Fruit fly (Drosophila melanogaster): ENCODE measurements around the gene PIG-U.

DNA sequence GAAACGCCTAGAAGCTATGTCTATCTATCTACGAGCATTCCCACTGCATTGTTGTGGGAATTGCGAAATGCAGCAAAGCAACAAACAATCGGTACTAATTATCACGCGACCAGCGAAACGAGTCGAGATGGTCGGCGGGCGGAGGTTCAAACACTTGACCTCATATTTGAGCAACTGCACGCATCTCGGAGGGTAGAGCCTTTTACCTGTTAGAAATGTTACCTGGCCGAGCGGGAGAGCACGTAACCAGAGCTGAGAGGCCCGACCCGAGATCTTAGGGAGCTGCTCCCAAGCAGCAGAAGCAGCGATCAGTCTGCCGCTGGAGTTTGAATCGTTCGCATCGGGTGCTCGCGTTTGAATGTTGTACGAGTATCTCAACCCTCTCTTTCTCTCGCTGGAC, 36.5 kb upstream of the PIG-U start:
- no peak for TF ChIP-seq CG14711 (tag; optimal IDR thresholded peaks at IDR 0.05)
- TF ChIP-seq CG11617 (GFP tag; optimal IDR thresholded peaks at IDR 0.05), result no peak
- TF ChIP-seq Hr96 (GFP tag; optimal IDR thresholded peaks at IDR 0.05), result no peak
- no peak for TF ChIP-seq kay (GFP tag; ENCODE audit: borderline replicate concordance)
- no peak for TF ChIP-seq Mnt (GFP tag; optimal IDR thresholded peaks at IDR 0.05)
- TF ChIP-seq tj (GFP tag; optimal IDR thresholded peaks at IDR 0.05), result no peak
- TF ChIP-seq CG33017 (tag; optimal IDR thresholded peaks at IDR 0.05), result no peak
- TF ChIP-seq cic (GFP tag; optimal IDR thresholded peaks at IDR 0.05), result no peak
- TF ChIP-seq Clk (GFP tag; optimal IDR thresholded peaks at IDR 0.05), result no peak
- no peak for TF ChIP-seq CG12768 (GFP tag; optimal IDR thresholded peaks at IDR 0.05)
- TF ChIP-seq ovo (GFP tag; optimal IDR thresholded peaks at IDR 0.05), result no peak

Data from whole organism, adult.